Fruit fly (Drosophila melanogaster) S2 (cell line): ENCODE data around the gene kairos.

Experiments
- CG8478 ChIP-seq: fragments of >200 bp; optimal IDR thresholded peaks from 2 replicates; lab custom pipeline; 2018
- CTCF ChIP-seq, 2 experiments: fragments of >200 bp; optimal IDR thresholded peaks; 2 replicates each; lab custom pipeline; 2018

Gene kairos

dm6 chrX:18276485-18277321 lies 79.3 kb downstream of the kairos start, which contains the start of gene upd3:
upd3 (plus strand) TSS chrX:18277233.
- TF ChIP-seq CG8478 (lab: Kevin White, UChicago) (no peak), CTCF (optimal IDR thresholded peaks at IDR 0.05; lab: Kevin White, UChicago) (no peak)

dm6 chrX:18275902-18276301 lies 80.1 kb downstream of the kairos start:
- TF ChIP-seq CG8478 (lab: Kevin White, UChicago) (no peak), CTCF (optimal IDR thresholded peaks at IDR 0.05; lab: Kevin White, UChicago) (no peak)

- TF ChIP-seq CG8478 (lab: Kevin White, UChicago) (no peak), CTCF (optimal IDR thresholded peaks at IDR 0.05; lab: Kevin White, UChicago) (no peak)
Observed at dm6 chrX:18273180-18274016, 82.6 kb downstream of the kairos start.
